Worm (Caenorhabditis elegans): ENCODE measurements around the gene copz-1.
"Not testable (repeated sequence)": the region's sequence is repeated elsewhere in the genome, so short reads cannot be mapped to it uniquely, and the experiment has no call there.

ce11 chrII:10904379-10904778, 31.7 kb downstream of the copz-1 start, which contains the start of gene sra-12:
- not testable (repeated sequence) for TF ChIP-seq nhr-237 (tag; optimal IDR thresholded peaks at IDR 0.05); lin-15B (tag; optimal IDR thresholded peaks at IDR 0.05); nhr-43 (tag; optimal IDR thresholded peaks at IDR 0.05; ENCODE audit: poor library complexity, severe bottlenecking); ZK546.5 (tag; optimal IDR thresholded peaks at IDR 0.05); jun-1 (tag; optimal IDR thresholded peaks at IDR 0.05); mdl-1 (tag; optimal IDR thresholded peaks at IDR 0.05); nhr-28 (tag; optimal IDR thresholded peaks at IDR 0.05); ceh-82 (tag; optimal IDR thresholded peaks at IDR 0.05); pha-4 (tag; optimal IDR thresholded peaks at IDR 0.05); lin-39 (tag; optimal IDR thresholded peaks at IDR 0.05); aly-2 (tag; optimal IDR thresholded peaks at IDR 0.05)
